Worm (Caenorhabditis elegans) whole organism, late embryonic: ENCODE data around the gene herd-1.

Experiments used
- K02D7.2 ChIP-seq: sonication (generic microtip); optimal IDR thresholded peaks from 2 replicates; lab custom pipeline; 2017; ENCODE audit warnings: mild to moderate bottlenecking, missing genetic modification characterization, missing compliant biosample characterization
- K09A11.1 ChIP-seq: sonication (generic microtip); optimal IDR thresholded peaks from 2 replicates; lab custom pipeline; 2017; ENCODE audit warnings: antibody characterized with exemption, mild to moderate bottlenecking, missing genetic modification characterization, missing compliant biosample characterization; ENCODE audit not compliant: insufficient read depth
- ceh-14 ChIP-seq: sonication (generic microtip); optimal IDR thresholded peaks from 2 replicates; lab custom pipeline; 2016; ENCODE audit warnings: missing genotype, missing genetic modification characterization, missing compliant biosample characterization
- ceh-18 ChIP-seq: sonication (generic microtip); optimal IDR thresholded peaks from 2 replicates; lab custom pipeline; 2016; ENCODE audit warnings: missing genetic modification characterization, missing compliant biosample characterization
- ceh-19 ChIP-seq: fragments of 200-800 bp; sonication (Bioruptor generic); optimal IDR thresholded peaks from 2 replicates; lab custom pipeline; 2018; ENCODE audit warnings: mild to moderate bottlenecking, missing genetic modification characterization, missing compliant biosample characterization
- ceh-22 ChIP-seq: sonication (generic microtip); optimal IDR thresholded peaks from 2 replicates; lab custom pipeline; 2017; ENCODE audit warnings: missing biosample characterization, missing genetic modification characterization
- ceh-24 ChIP-seq: sonication (generic microtip); optimal IDR thresholded peaks from 2 replicates; lab custom pipeline; 2016; ENCODE audit warnings: mild to moderate bottlenecking, missing genetic modification characterization, missing compliant biosample characterization
- ceh-30 ChIP-seq: fragments of 150-350 bp; optimal IDR thresholded peaks from 2 replicates; lab custom pipeline; 2014; ENCODE audit warnings: missing biosample characterization, missing genetic modification characterization
- ceh-31 ChIP-seq: sonication (generic microtip); optimal IDR thresholded peaks from 2 replicates; lab custom pipeline; 2016; ENCODE audit warnings: missing genetic modification characterization, missing compliant biosample characterization
- ceh-48 ChIP-seq: sonication (generic microtip); optimal IDR thresholded peaks from 2 replicates; lab custom pipeline; 2016; ENCODE audit warnings: missing genetic modification characterization, inconsistent platforms, missing compliant biosample characterization
- ceh-9 ChIP-seq: sonication (generic microtip); optimal IDR thresholded peaks from 2 replicates; lab custom pipeline; 2016; ENCODE audit warnings: mild to moderate bottlenecking, missing genetic modification characterization, inconsistent platforms, missing compliant biosample characterization
- dmd-4 ChIP-seq: sonication (generic microtip); optimal IDR thresholded peaks from 2 replicates; lab custom pipeline; 2016; ENCODE audit warnings: borderline replicate concordance, missing genetic modification characterization, missing compliant biosample characterization
- dve-1 ChIP-seq: sonication (generic microtip); optimal IDR thresholded peaks from 2 replicates; lab custom pipeline; 2017; ENCODE audit warnings: antibody characterized with exemption, mild to moderate bottlenecking, missing genetic modification characterization, missing compliant biosample characterization
- elt-2 ChIP-seq: sonication (generic microtip); optimal IDR thresholded peaks from 2 replicates; lab custom pipeline; 2016; ENCODE audit warnings: missing genetic modification reagents, missing genetic modification characterization, missing compliant biosample characterization
- fax-1 ChIP-seq: sonication (generic microtip); optimal IDR thresholded peaks from 2 replicates; lab custom pipeline; 2016; ENCODE audit warnings: missing genotype, missing genetic modification characterization, missing compliant biosample characterization
- fkh-6 ChIP-seq: sonication (generic microtip); optimal IDR thresholded peaks from 2 replicates; lab custom pipeline; 2016; ENCODE audit warnings: missing genetic modification characterization, missing compliant biosample characterization
- hlh-13 ChIP-seq: fragments of 200-800 bp; sonication (Bioruptor generic); optimal IDR thresholded peaks from 2 replicates; lab custom pipeline; 2018; ENCODE audit warnings: mild to moderate bottlenecking, missing genetic modification characterization, missing compliant biosample characterization
- hlh-8 ChIP-seq: sonication (generic microtip); optimal IDR thresholded peaks from 2 replicates; lab custom pipeline; 2016; ENCODE audit warnings: missing genotype, missing genetic modification characterization, missing compliant biosample characterization
- lin-11 ChIP-seq: fragments of 200-800 bp; sonication (Bioruptor generic); optimal IDR thresholded peaks from 2 replicates; lab custom pipeline; 2018; ENCODE audit warnings: mild to moderate bottlenecking, missing genetic modification characterization, missing compliant biosample characterization
- madf-2 ChIP-seq: sonication (generic microtip); optimal IDR thresholded peaks from 2 replicates; lab custom pipeline; 2017; ENCODE audit warnings: missing genetic modification characterization, missing compliant biosample characterization
- nfya-1 ChIP-seq: sonication (generic microtip); optimal IDR thresholded peaks from 2 replicates; lab custom pipeline; 2017; ENCODE audit warnings: missing genetic modification characterization, mild to moderate bottlenecking, missing compliant biosample characterization, antibody characterized with exemption, moderate library complexity
- nhr-11 ChIP-seq: fragments of 150-350 bp; optimal IDR thresholded peaks from 2 replicates; lab custom pipeline; 2014; ENCODE audit warnings: missing biosample characterization, missing genetic modification characterization
- nhr-232 ChIP-seq: sonication (generic microtip); optimal IDR thresholded peaks from 2 replicates; lab custom pipeline; 2016; ENCODE audit warnings: missing genetic modification characterization, missing compliant biosample characterization
- odd-2 ChIP-seq: sonication (generic microtip); optimal IDR thresholded peaks from 2 replicates; lab custom pipeline; 2017; ENCODE audit warnings: antibody characterized with exemption, mild to moderate bottlenecking, missing genetic modification characterization, missing compliant biosample characterization
- pag-3 ChIP-seq: sonication (generic microtip); optimal IDR thresholded peaks from 2 replicates; lab custom pipeline; 2016; ENCODE audit warnings: missing compliant biosample characterization, missing genetic modification characterization, borderline replicate concordance
- pax-1 ChIP-seq: fragments of 150-350 bp; optimal IDR thresholded peaks from 2 replicates; lab custom pipeline; 2014; ENCODE audit warnings: missing biosample characterization, missing genetic modification characterization
- rnt-1 ChIP-seq: sonication (generic microtip); optimal IDR thresholded peaks from 2 replicates; lab custom pipeline; 2016; ENCODE audit warnings: missing genetic modification characterization, missing compliant biosample characterization
- sdc-2 ChIP-seq: sonication (generic microtip); optimal IDR thresholded peaks from 2 replicates; lab custom pipeline; 2016; ENCODE audit warnings: missing genotype, missing genetic modification characterization, missing compliant biosample characterization
- tbx-2 ChIP-seq: sonication (generic microtip); optimal IDR thresholded peaks from 2 replicates; lab custom pipeline; 2016; ENCODE audit warnings: missing genetic modification characterization, missing compliant biosample characterization
- ttx-3 ChIP-seq: sonication (generic microtip); optimal IDR thresholded peaks from 2 replicates; lab custom pipeline; 2016; ENCODE audit warnings: missing genetic modification reagents, missing genetic modification characterization, missing compliant biosample characterization
- unc-3 ChIP-seq, 2 experiments: fragments of 200-800 bp in 1 of 2; sonication (Bioruptor generic) in 1 of 2; sonication (generic microtip) in 1 of 2; conservative IDR thresholded peaks in 1 of 2; optimal IDR thresholded peaks in 1 of 2; 2 replicates each; pipeline versions ENCODE4 v1.3.6 to Lab custom; 2016 to 2022; ENCODE audit warnings: missing compliant biosample characterization in 2 of 2, missing genetic modification characterization in 2 of 2, missing genetic modification reagents in 1 of 2
- unc-86 ChIP-seq: sonication (generic microtip); optimal IDR thresholded peaks from 2 replicates; lab custom pipeline; 2016; ENCODE audit warnings: missing genetic modification characterization, missing compliant biosample characterization
- zip-5 ChIP-seq: sonication (generic microtip); optimal IDR thresholded peaks from 2 replicates; lab custom pipeline; 2016; ENCODE audit warnings: missing genetic modification characterization, missing compliant biosample characterization
- ztf-16 ChIP-seq: sonication (generic microtip); optimal IDR thresholded peaks from 2 replicates; lab custom pipeline; 2017; ENCODE audit warnings: missing genetic modification characterization, missing compliant biosample characterization

Gene herd-1

ce11 chrIII:12510505-12510904, 14.2 kb downstream of the herd-1 start:
- peak; percentile 70 for TF ChIP-seq nfya-1 (tag; lab: Kevin White, UChicago)
- TF ChIP-seq dmd-4 (tag; lab: Kevin White, UChicago): no peak

- TF ChIP-seq unc-3 (GFP tag; conservative IDR thresholded peaks at IDR 0.05; lab: Robert Waterston, UW): no peak
- no peak for TF ChIP-seq unc-3 (tag; optimal IDR thresholded peaks at IDR 0.05; lab: Kevin White, UChicago)
- peak; percentile 29 for TF ChIP-seq ceh-48 (tag; lab: Kevin White, UChicago)
Measured at ce11 chrIII:12517674-12518073, 21.3 kb downstream of the herd-1 start.

ce11 chrIII:12528029-12528428, 31.7 kb downstream of the herd-1 start:
- TF ChIP-seq ceh-14 (no peak), tbx-2 (no peak), nfya-1 (tag; lab: Kevin White, UChicago) (peak; percentile 8), ttx-3 (tag; lab: Kevin White, UChicago) (no peak), ceh-24 (tag; lab: Kevin White, UChicago) (no peak), ceh-31 (tag; lab: Kevin White, UChicago) (peak; percentile 41), pax-1 (tag; lab: Kevin White, UChicago) (peak; percentile 11), unc-86 (tag; lab: Kevin White, UChicago) (no peak), elt-2 (tag; lab: Kevin White, UChicago) (peak; percentile 21), hlh-13 (GFP tag; lab: Kevin White, UChicago) (no peak)
- TF ChIP-seq, all 69 proteins: peak for 4

- TF ChIP-seq ceh-18 (tag; lab: Kevin White, UChicago) (no peak), fax-1 (tag; lab: Kevin White, UChicago) (no peak), nhr-232 (no peak), ceh-19 (no peak), nhr-11 (no peak), madf-2 (tag; lab: Kevin White, UChicago) (no peak), K02D7.2 (tag; lab: Kevin White, UChicago) (no peak), sdc-2 (tag; lab: Kevin White, UChicago) (no peak), ztf-16 (no peak), rnt-1 (no peak)
Measured at ce11 chrIII:12533900-12534299, 37.6 kb downstream of the herd-1 start.

ce11 chrIII:12537239-12537845, 41.0 kb downstream of the herd-1 start:
- TF ChIP-seq hlh-8 (tag; lab: Kevin White, UChicago): no peak
- no peak for TF ChIP-seq dve-1 (tag; lab: Kevin White, UChicago)
- TF ChIP-seq rnt-1: no peak
- no peak for TF ChIP-seq pag-3 (tag; lab: Kevin White, UChicago)
- TF ChIP-seq ceh-9 (tag; lab: Kevin White, UChicago): no peak
- TF ChIP-seq ceh-30 (tag; lab: Kevin White, UChicago): no peak
- TF ChIP-seq nhr-232: no peak
- TF ChIP-seq zip-5 (tag; lab: Kevin White, UChicago): no peak
- TF ChIP-seq K09A11.1 (tag; lab: Kevin White, UChicago): no peak
- no peak for TF ChIP-seq ceh-31 (tag; lab: Kevin White, UChicago)
- TF ChIP-seq tbx-2: no peak
- TF ChIP-seq odd-2 (tag; lab: Kevin White, UChicago): no peak
- no peak for TF ChIP-seq ztf-16
- TF ChIP-seq nhr-11: no peak
- TF ChIP-seq, all 69 proteins: peak for 0

ce11 chrIII:12540411-12540810, 44.1 kb downstream of the herd-1 start:
- TF ChIP-seq dve-1 (tag; lab: Kevin White, UChicago) (no peak), nfya-1 (tag; lab: Kevin White, UChicago) (peak; percentile 96), lin-11 (tag; lab: Kevin White, UChicago) (no peak), fkh-6 (tag; lab: Kevin White, UChicago) (no peak), ceh-22 (no peak), ceh-31 (tag; lab: Kevin White, UChicago) (no peak)
- TF ChIP-seq, all 69 proteins: peak for 1
